Worm (Caenorhabditis elegans): ENCODE data around the gene T09A5.15.

Gene T09A5.15

DNA sequence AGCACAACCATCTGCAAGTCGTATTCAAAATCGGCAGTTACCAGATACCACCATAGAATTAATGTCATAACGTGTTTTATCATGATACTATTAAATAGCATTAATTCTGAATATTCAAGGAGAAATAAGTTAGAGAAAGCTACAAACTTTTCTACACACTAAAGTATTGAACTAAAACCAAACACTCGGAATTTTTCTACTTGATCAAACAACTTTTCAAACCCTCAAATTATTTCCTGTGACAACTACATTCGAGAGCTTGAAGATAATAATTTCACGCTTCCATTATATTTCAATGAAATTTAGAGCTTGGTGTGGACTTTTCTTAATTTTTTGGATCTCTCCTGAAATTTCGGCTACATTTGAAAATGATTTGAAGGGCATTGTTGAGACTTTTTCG is 35.3 kb upstream of the T09A5.15 start, which contains the start of gene irld-47:
Gene irld-47 (minus strand): TSS at position 101 of the 400 bp plus-strand sequence.
- TF ChIP-seq jun-1 (tag; optimal IDR thresholded peaks at IDR 0.05) (no peak), sea-2 (GFP tag; optimal IDR thresholded peaks at IDR 0.05) (no peak)

- TF ChIP-seq eor-1 (tag; optimal IDR thresholded peaks at IDR 0.05) (no peak), elt-1 (tag; optimal IDR thresholded peaks at IDR 0.05) (no peak), jun-1 (tag; optimal IDR thresholded peaks at IDR 0.05) (no peak), ceh-16 (tag; optimal IDR thresholded peaks at IDR 0.05) (no peak), R02D3.7 (tag; optimal IDR thresholded peaks at IDR 0.05) (no peak), nhr-77 (tag; optimal IDR thresholded peaks at IDR 0.05) (no peak), elt-3 (tag; optimal IDR thresholded peaks at IDR 0.05) (no peak)
Observed at ce11 chrII:7825107-7825506, 32.7 kb upstream of the T09A5.15 start, which contains the start of gene srw-62. TSS of gene srw-62 (plus strand) at chrII:7825407.

ce11 chrII:7827883-7828282 is 29.9 kb upstream of the T09A5.15 start:
- TF ChIP-seq nhr-77 (tag; optimal IDR thresholded peaks at IDR 0.05) (no peak), ama-1 (optimal IDR thresholded peaks at IDR 0.05) (no peak), lin-39 (tag; optimal IDR thresholded peaks at IDR 0.05) (no peak), mdl-1 (tag; optimal IDR thresholded peaks at IDR 0.05) (no peak), ceh-16 (tag; optimal IDR thresholded peaks at IDR 0.05) (no peak), fkh-10 (GFP tag; optimal IDR thresholded peaks at IDR 0.05) (no peak)

ce11 chrII:7829616-7830015 is 28.1 kb upstream of the T09A5.15 start:
- no peak for TF ChIP-seq fos-1 (tag; optimal IDR thresholded peaks at IDR 0.05)
- no peak for TF ChIP-seq ceh-16 (tag; optimal IDR thresholded peaks at IDR 0.05)
- TF ChIP-seq nhr-76 (tag; optimal IDR thresholded peaks at IDR 0.05), result no peak
- no peak for TF ChIP-seq nhr-28 (tag; optimal IDR thresholded peaks at IDR 0.05)
- no peak for TF ChIP-seq fkh-10 (GFP tag; optimal IDR thresholded peaks at IDR 0.05)
- TF ChIP-seq ZK546.5 (tag; optimal IDR thresholded peaks at IDR 0.05), result no peak
- no peak for TF ChIP-seq nhr-25 (tag; optimal IDR thresholded peaks at IDR 0.05)
- TF ChIP-seq elt-2 (tag; optimal IDR thresholded peaks at IDR 0.05), result no peak
- TF ChIP-seq lsy-12 (tag; optimal IDR thresholded peaks at IDR 0.05), result no peak
- TF ChIP-seq R02D3.7 (tag; optimal IDR thresholded peaks at IDR 0.05), result no peak
- TF ChIP-seq ama-1 (optimal IDR thresholded peaks at IDR 0.05), result no peak

ce11 chrII:7832054-7832453 is 25.7 kb upstream of the T09A5.15 start, which contains the start of gene T09A5.14:
TSS of gene T09A5.14 (plus strand) at chrII:7832354.
- TF ChIP-seq lin-15B (tag; optimal IDR thresholded peaks at IDR 0.05), result no peak
- no peak for TF ChIP-seq tbx-2 (tag; optimal IDR thresholded peaks at IDR 0.05)
- no peak for TF ChIP-seq fos-1 (tag; optimal IDR thresholded peaks at IDR 0.05)
- no peak for TF ChIP-seq elt-1 (tag; optimal IDR thresholded peaks at IDR 0.05)
- no peak for TF ChIP-seq ama-1 (optimal IDR thresholded peaks at IDR 0.05)
- TF ChIP-seq nhr-25 (tag; optimal IDR thresholded peaks at IDR 0.05), result no peak

ce11 chrII:7835314-7835713 is 22.4 kb upstream of the T09A5.15 start, which contains the start of gene cex-2:
TSS of gene cex-2 (minus strand) at chrII:7835414.
- TF ChIP-seq nhr-11 (tag; optimal IDR thresholded peaks at IDR 0.05) (no peak), pha-4 (tag; optimal IDR thresholded peaks at IDR 0.05) (peak; percentile 28)

DNA sequence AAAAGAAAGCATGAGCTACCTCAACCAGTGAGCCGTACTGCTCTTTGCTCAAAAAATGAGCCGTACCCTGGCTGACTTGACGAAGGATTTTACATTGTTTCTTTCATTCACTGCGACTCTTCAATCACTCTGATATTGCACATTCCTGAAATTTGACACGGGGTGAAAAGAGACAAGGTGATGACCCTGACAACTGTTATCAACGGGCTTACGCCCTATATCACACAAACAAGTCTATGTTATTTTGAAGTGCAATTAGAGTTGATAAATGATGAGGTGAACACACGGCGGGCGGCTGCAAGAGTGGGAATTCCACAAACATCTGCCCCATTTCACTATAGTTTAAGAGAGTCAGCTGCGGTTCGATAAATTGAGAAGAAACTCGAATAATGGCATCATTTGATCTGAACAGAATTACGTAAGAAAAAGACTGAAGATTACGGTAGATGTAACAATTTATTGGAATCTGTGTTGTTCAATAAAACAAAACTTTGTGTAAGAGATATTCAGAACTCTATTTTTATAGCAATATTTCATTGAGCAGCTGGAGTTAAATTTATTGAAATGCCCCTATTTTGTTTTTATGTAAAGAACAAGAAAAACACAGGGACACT is 21.0 kb upstream of the T09A5.15 start:
- TF ChIP-seq elt-2 (tag; optimal IDR thresholded peaks at IDR 0.05) (no peak), nhr-11 (tag; optimal IDR thresholded peaks at IDR 0.05) (peak; percentile 37), fkh-2 (tag; optimal IDR thresholded peaks at IDR 0.05) (no peak), egl-5 (tag; optimal IDR thresholded peaks at IDR 0.05) (peak; percentile 80), lin-15B (tag; optimal IDR thresholded peaks at IDR 0.05) (no peak), nfya-1 (tag; optimal IDR thresholded peaks at IDR 0.05; ENCODE audit: insufficient read depth) (peak; percentile 12), zag-1 (tag; optimal IDR thresholded peaks at IDR 0.05) (no peak), ceh-28 (tag; optimal IDR thresholded peaks at IDR 0.05) (no peak), unc-62 (GFP tag; optimal IDR thresholded peaks at IDR 0.05) (peak; percentile 47), pqm-1 (tag; optimal IDR thresholded peaks at IDR 0.05) (no peak), fos-1 (tag; optimal IDR thresholded peaks at IDR 0.05) (no peak), mdl-1 (tag; optimal IDR thresholded peaks at IDR 0.05) (no peak), lin-39 (tag; optimal IDR thresholded peaks at IDR 0.05) (peak; percentile 59)

Measured in whole organism, L3 larva.